Worm (Caenorhabditis elegans): ENCODE data around the gene C02G6.2.
A peak's percentile ranks its signal among the peaks of the same experiment; 100 is the strongest.

The C02G6.2 gene

DNA sequence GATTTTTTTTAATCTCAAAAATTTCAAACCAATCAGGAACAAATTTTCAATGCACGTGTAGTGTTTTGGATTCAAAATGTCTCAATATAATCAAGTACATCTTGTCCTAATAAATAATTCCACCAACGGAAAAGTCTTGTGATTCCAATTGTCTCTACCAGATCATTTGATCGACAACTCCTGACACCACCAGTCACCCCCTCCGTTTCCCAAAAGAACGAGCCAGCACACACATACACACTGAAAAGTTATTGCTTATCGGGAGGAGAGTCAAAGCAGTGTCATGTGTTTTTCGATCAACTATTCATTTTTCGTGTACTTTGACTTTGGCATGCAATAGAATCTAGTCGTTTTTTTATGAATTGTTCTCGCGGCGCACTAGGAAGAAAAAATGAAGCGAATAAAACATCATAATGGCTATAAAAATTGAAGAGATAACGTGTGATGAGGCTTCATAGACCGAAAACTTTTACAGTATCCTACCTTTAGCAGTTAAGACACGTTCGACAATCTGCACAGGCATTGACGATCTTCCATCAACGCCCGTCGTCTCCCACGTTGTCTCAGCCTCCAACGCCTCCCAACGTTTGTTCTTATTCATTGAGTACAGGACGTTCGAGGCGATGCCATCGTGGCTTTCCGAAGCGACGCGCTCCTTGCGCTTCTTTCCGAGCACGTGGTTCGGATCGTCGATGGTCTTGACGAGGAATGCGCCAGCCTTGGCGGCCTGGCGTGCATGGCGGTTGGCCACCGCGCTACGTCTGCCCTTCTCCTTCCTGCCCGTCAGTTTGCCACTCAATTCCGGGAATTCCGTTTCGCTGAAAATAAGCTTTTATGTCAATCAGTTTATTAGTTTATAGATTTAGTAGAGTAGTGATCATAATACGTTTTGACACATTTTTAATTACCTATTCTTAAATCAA is 28.2 kb upstream of the C02G6.2 start (continued):
- TF ChIP-seq ztf-22 (GFP tag; optimal IDR thresholded peaks at IDR 0.05) (no peak), hlh-26 (GFP tag; conservative IDR thresholded peaks at IDR 0.05) (no peak), rec-8 (tag; optimal IDR thresholded peaks at IDR 0.05) (no peak), attf-3 (GFP tag; conservative IDR thresholded peaks at IDR 0.05) (no peak), F55B11.4 (tag; optimal IDR thresholded peaks at IDR 0.05; ENCODE audit: borderline replicate concordance, insufficient read depth) (no peak), ztf-25 (GFP tag; IDR thresholded peaks at IDR 0.05) (no peak), let-607 (tag; optimal IDR thresholded peaks at IDR 0.05) (no peak), Y56A3A.18 (GFP tag; IDR thresholded peaks at IDR 0.05) (no peak), bed-2 (GFP tag; IDR thresholded peaks at IDR 0.05) (no peak), D2030.7 (GFP tag; IDR thresholded peaks at IDR 0.05) (no peak), snpc-1.3 (tag; optimal IDR thresholded peaks at IDR 0.05; ENCODE audit: insufficient read depth) (no peak), mel-28 (tag; optimal IDR thresholded peaks at IDR 0.05; ENCODE audit: borderline replicate concordance) (no peak), nhr-90 (tag; optimal IDR thresholded peaks at IDR 0.05) (no peak), aptf-3 (GFP tag; IDR thresholded peaks at IDR 0.05) (no peak), dpff-1 (tag; optimal IDR thresholded peaks at IDR 0.05) (no peak), lir-1 (GFP tag; conservative IDR thresholded peaks at IDR 0.05) (peak; percentile 32; the same call in 1 of the 2 replicates), lsy-27 (tag; optimal IDR thresholded peaks at IDR 0.05; ENCODE audit: borderline replicate concordance, insufficient read depth) (no peak), T07F8.4 (tag; optimal IDR thresholded peaks at IDR 0.05) (no peak), tbp1 (GFP tag; optimal IDR thresholded peaks at IDR 0.05) (peak; percentile 12), mxl-1 (tag; optimal IDR thresholded peaks at IDR 0.05) (no peak), unc-130 (GFP tag; optimal IDR thresholded peaks at IDR 0.05) (no peak), nhr-27 (tag; optimal IDR thresholded peaks at IDR 0.05) (no peak), die-1 (tag; optimal IDR thresholded peaks at IDR 0.05) (no peak), ama-1 (optimal IDR thresholded peaks at IDR 0.05) (no peak), ama-1 (GFP tag; optimal IDR thresholded peaks at IDR 0.05) (no peak), him-1 (tag; optimal IDR thresholded peaks at IDR 0.05) (no peak), Y53G8AR.9 (GFP tag; conservative IDR thresholded peaks at IDR 0.05) (peak; percentile 67; the same call in 1 of the 2 replicates), akir-1 (GFP tag; optimal IDR thresholded peaks at IDR 0.05) (no peak), F37B4.10 (GFP tag; IDR thresholded peaks at IDR 0.05) (0 out of 2 replicates have a peak, but pooled peaks have one; percentile 88), egl-44 (GFP tag; IDR thresholded peaks at IDR 0.05) (peak; percentile 60; the same call in 1 of the 2 replicates), C17E4.6 (GFP tag; IDR thresholded peaks at IDR 0.05) (0 out of 2 replicates have a peak, but pooled peaks have one; percentile 21), atf-7 (tag; optimal IDR thresholded peaks at IDR 0.05) (no peak), nfya-1 (tag; optimal IDR thresholded peaks at IDR 0.05; ENCODE audit: borderline replicate concordance, insufficient read depth) (no peak), lag-1 (GFP tag; IDR thresholded peaks at IDR 0.05) (0 out of 2 replicates have a peak, but pooled peaks have one; percentile 31), ztf-6 (GFP tag; IDR thresholded peaks at IDR 0.05) (no peak), rcor-1 (GFP tag; IDR thresholded peaks at IDR 0.05) (no peak; the same call in 1 of the 2 replicates), F57C9.4 (tag; optimal IDR thresholded peaks at IDR 0.05) (no peak), repo-1 (tag; optimal IDR thresholded peaks at IDR 0.05) (peak; percentile 6), mes-4 (tag; optimal IDR thresholded peaks at IDR 0.05) (no peak), gei-17 (GFP tag; optimal IDR thresholded peaks at IDR 0.05) (no peak), B0261.1 (tag; optimal IDR thresholded peaks at IDR 0.05) (no peak), Y53F4B.3 (GFP tag; IDR thresholded peaks at IDR 0.05) (no peak), unc-62 (GFP tag; optimal IDR thresholded peaks at IDR 0.05) (no peak), nfyb-1 (GFP tag; IDR thresholded peaks at IDR 0.05) (no peak), nhr-179 (tag; optimal IDR thresholded peaks at IDR 0.05) (no peak), T26A5.8 (tag; optimal IDR thresholded peaks at IDR 0.05) (no peak)

Measured in whole organism, young adult.